Worm (Caenorhabditis elegans): Measurements from ENCODE around the gene npp-9.

ce11 chrIII:3405535-3405934 lies 1.3 kb upstream of the npp-9 start, which contains the start of gene golg-4:
- no peak for TF ChIP-seq sdz-12 (GFP tag; optimal IDR thresholded peaks at IDR 0.05)
- no peak for TF ChIP-seq dmd-8 (GFP tag; IDR thresholded peaks at IDR 0.05)
- no peak for TF ChIP-seq D1046.2 (GFP tag; IDR thresholded peaks at IDR 0.05)
